Worm (Caenorhabditis elegans) whole organism, late embryonic: ENCODE measurements around the gene nhr-202.

Experiments used
- C08G9.2 ChIP-seq: sonication (generic microtip); optimal IDR thresholded peaks from 2 replicates; lab custom pipeline; 2016; ENCODE audit warnings: mild to moderate bottlenecking, missing genetic modification characterization, moderate library complexity, missing compliant biosample characterization
- C38D4.7 ChIP-seq: fragments of 200-800 bp; sonication (Bioruptor generic); optimal IDR thresholded peaks from 2 replicates; lab custom pipeline; 2018; ENCODE audit warnings: mild to moderate bottlenecking, missing genetic modification characterization, moderate library complexity, missing compliant biosample characterization
- K09A11.1 ChIP-seq: sonication (generic microtip); optimal IDR thresholded peaks from 2 replicates; lab custom pipeline; 2017; ENCODE audit warnings: antibody characterized with exemption, mild to moderate bottlenecking, missing genetic modification characterization, missing compliant biosample characterization; ENCODE audit not compliant: insufficient read depth
- T23F11.4 ChIP-seq: fragments of 200-800 bp; sonication (Bioruptor generic); optimal IDR thresholded peaks from 2 replicates; lab custom pipeline; 2018; ENCODE audit warnings: mild to moderate bottlenecking, missing genetic modification characterization, missing compliant biosample characterization
- Y22D7AL.16 ChIP-seq: sonication (generic microtip); optimal IDR thresholded peaks from 2 replicates; lab custom pipeline; 2016; ENCODE audit warnings: missing genetic modification characterization, missing compliant biosample characterization
- ahr-1 ChIP-seq: sonication (generic microtip); optimal IDR thresholded peaks from 2 replicates; lab custom pipeline; 2016; ENCODE audit warnings: missing genetic modification characterization, missing compliant biosample characterization
- ceh-2 ChIP-seq: sonication (generic microtip); optimal IDR thresholded peaks from 2 replicates; lab custom pipeline; 2016; ENCODE audit warnings: missing genotype, missing genetic modification characterization, missing compliant biosample characterization
- ceh-24 ChIP-seq: sonication (generic microtip); optimal IDR thresholded peaks from 2 replicates; lab custom pipeline; 2016; ENCODE audit warnings: mild to moderate bottlenecking, missing genetic modification characterization, missing compliant biosample characterization
- ceh-30 ChIP-seq: fragments of 150-350 bp; optimal IDR thresholded peaks from 2 replicates; lab custom pipeline; 2014; ENCODE audit warnings: missing biosample characterization, missing genetic modification characterization
- ceh-34 ChIP-seq: sonication (generic microtip); optimal IDR thresholded peaks from 2 replicates; lab custom pipeline; 2016; ENCODE audit warnings: mild to moderate bottlenecking, missing genetic modification characterization, missing compliant biosample characterization
- ceh-48 ChIP-seq: sonication (generic microtip); optimal IDR thresholded peaks from 2 replicates; lab custom pipeline; 2016; ENCODE audit warnings: missing genetic modification characterization, inconsistent platforms, missing compliant biosample characterization
- ceh-9 ChIP-seq: sonication (generic microtip); optimal IDR thresholded peaks from 2 replicates; lab custom pipeline; 2016; ENCODE audit warnings: mild to moderate bottlenecking, missing genetic modification characterization, inconsistent platforms, missing compliant biosample characterization
- che-1 ChIP-seq: sonication (generic microtip); optimal IDR thresholded peaks from 2 replicates; lab custom pipeline; 2016; ENCODE audit warnings: mild to moderate bottlenecking, missing genetic modification characterization, missing compliant biosample characterization
- dmd-4 ChIP-seq: sonication (generic microtip); optimal IDR thresholded peaks from 2 replicates; lab custom pipeline; 2016; ENCODE audit warnings: borderline replicate concordance, missing genetic modification characterization, missing compliant biosample characterization
- elt-2 ChIP-seq: sonication (generic microtip); optimal IDR thresholded peaks from 2 replicates; lab custom pipeline; 2016; ENCODE audit warnings: missing genetic modification reagents, missing genetic modification characterization, missing compliant biosample characterization
- elt-4 ChIP-seq: sonication (generic microtip); optimal IDR thresholded peaks from 2 replicates; lab custom pipeline; 2016; ENCODE audit warnings: missing genetic modification characterization, missing compliant biosample characterization
- eyg-1 ChIP-seq: sonication (generic microtip); optimal IDR thresholded peaks from 2 replicates; lab custom pipeline; 2016; ENCODE audit warnings: missing genotype, missing genetic modification characterization, missing compliant biosample characterization
- fkh-10 ChIP-seq: fragments of 150-350 bp; optimal IDR thresholded peaks from 2 replicates; lab custom pipeline; 2014; ENCODE audit warnings: missing biosample characterization, missing genetic modification reagents, missing genetic modification characterization
- hlh-15 ChIP-seq: sonication (generic microtip); optimal IDR thresholded peaks from 2 replicates; lab custom pipeline; 2016; ENCODE audit warnings: missing genetic modification characterization, missing compliant biosample characterization
- hlh-30 ChIP-seq: sonication (generic microtip); optimal IDR thresholded peaks from 2 replicates; lab custom pipeline; 2017; ENCODE audit warnings: antibody characterized with exemption, missing genetic modification characterization, missing compliant biosample characterization; ENCODE audit not compliant: insufficient read depth
- hlh-6 ChIP-seq: sonication (generic microtip); optimal IDR thresholded peaks from 2 replicates; lab custom pipeline; 2016; ENCODE audit warnings: missing genotype, missing genetic modification characterization, missing compliant biosample characterization
- lim-6 ChIP-seq: sonication (generic microtip); optimal IDR thresholded peaks from 2 replicates; lab custom pipeline; 2016; ENCODE audit warnings: missing genetic modification characterization, missing compliant biosample characterization
- lin-11 ChIP-seq: fragments of 200-800 bp; sonication (Bioruptor generic); optimal IDR thresholded peaks from 2 replicates; lab custom pipeline; 2018; ENCODE audit warnings: mild to moderate bottlenecking, missing genetic modification characterization, missing compliant biosample characterization
- mec-3 ChIP-seq: sonication (generic microtip); optimal IDR thresholded peaks from 2 replicates; lab custom pipeline; 2016; ENCODE audit warnings: borderline replicate concordance, missing genetic modification characterization, missing compliant biosample characterization
- nfya-1 ChIP-seq: sonication (generic microtip); optimal IDR thresholded peaks from 2 replicates; lab custom pipeline; 2017; ENCODE audit warnings: missing genetic modification characterization, mild to moderate bottlenecking, missing compliant biosample characterization, antibody characterized with exemption, moderate library complexity
- npax-4 ChIP-seq: sonication (generic microtip); optimal IDR thresholded peaks from 2 replicates; lab custom pipeline; 2016; ENCODE audit warnings: missing genetic modification characterization, missing compliant biosample characterization
- pag-3 ChIP-seq: sonication (generic microtip); optimal IDR thresholded peaks from 2 replicates; lab custom pipeline; 2016; ENCODE audit warnings: missing compliant biosample characterization, missing genetic modification characterization, borderline replicate concordance
- pax-1 ChIP-seq: fragments of 150-350 bp; optimal IDR thresholded peaks from 2 replicates; lab custom pipeline; 2014; ENCODE audit warnings: missing biosample characterization, missing genetic modification characterization
- pha-4 ChIP-seq: fragments of 150-350 bp; optimal IDR thresholded peaks from 2 replicates; lab custom pipeline; 2018; ENCODE audit warnings: missing biosample characterization, missing genetic modification reagents, missing genetic modification characterization
- ref-2 ChIP-seq: sonication (generic microtip); optimal IDR thresholded peaks from 2 replicates; lab custom pipeline; 2016; ENCODE audit warnings: missing genetic modification characterization, missing compliant biosample characterization
- sdc-2 ChIP-seq: sonication (generic microtip); optimal IDR thresholded peaks from 2 replicates; lab custom pipeline; 2016; ENCODE audit warnings: missing genotype, missing genetic modification characterization, missing compliant biosample characterization
- sox-2 ChIP-seq: fragments of 200-800 bp; sonication (Bioruptor generic); IDR thresholded peaks from 2 replicates; pipeline ENCODE4 v1.3.6; 2022; ENCODE audit warnings: missing genetic modification reagents, missing genetic modification characterization, missing compliant biosample characterization
- tbx-7 ChIP-seq: sonication (generic microtip); optimal IDR thresholded peaks from 2 replicates; lab custom pipeline; 2016; ENCODE audit warnings: missing genotype, missing genetic modification characterization, missing compliant biosample characterization
- ttx-3 ChIP-seq: sonication (generic microtip); optimal IDR thresholded peaks from 2 replicates; lab custom pipeline; 2016; ENCODE audit warnings: missing genetic modification reagents, missing genetic modification characterization, missing compliant biosample characterization
- unc-3 ChIP-seq, 2 experiments: fragments of 200-800 bp in 1 of 2; sonication (Bioruptor generic) in 1 of 2; sonication (generic microtip) in 1 of 2; conservative IDR thresholded peaks in 1 of 2; optimal IDR thresholded peaks in 1 of 2; 2 replicates each; pipeline versions ENCODE4 v1.3.6 to Lab custom; 2016 to 2022; ENCODE audit warnings: missing compliant biosample characterization in 2 of 2, missing genetic modification characterization in 2 of 2, missing genetic modification reagents in 1 of 2
- unc-42 ChIP-seq: sonication (generic microtip); optimal IDR thresholded peaks from 2 replicates; lab custom pipeline; 2016; ENCODE audit warnings: missing genotype, missing genetic modification characterization, missing compliant biosample characterization
- unc-86 ChIP-seq: sonication (generic microtip); optimal IDR thresholded peaks from 2 replicates; lab custom pipeline; 2016; ENCODE audit warnings: missing genetic modification characterization, missing compliant biosample characterization
- zip-5 ChIP-seq: sonication (generic microtip); optimal IDR thresholded peaks from 2 replicates; lab custom pipeline; 2016; ENCODE audit warnings: missing genetic modification characterization, missing compliant biosample characterization

nhr-202 gene

ce11 chrV:440923-441322, 21.5 kb upstream of the nhr-202 start, which contains the start of gene B0554.7:
TSS of gene B0554.7 (minus strand) at chrV:441023.
- no peak for TF ChIP-seq nfya-1 (tag; lab: Kevin White, UChicago)
- TF ChIP-seq sdc-2 (tag; lab: Kevin White, UChicago), result no peak
- no peak for TF ChIP-seq K09A11.1 (tag; lab: Kevin White, UChicago)
- TF ChIP-seq T23F11.4 (GFP tag; lab: Kevin White, UChicago), result no peak
- TF ChIP-seq elt-2 (tag; lab: Kevin White, UChicago), result no peak
- TF ChIP-seq pax-1 (tag; lab: Kevin White, UChicago), result no peak
- no peak for TF ChIP-seq eyg-1 (tag; lab: Kevin White, UChicago)
- no peak for TF ChIP-seq unc-42 (tag; lab: Kevin White, UChicago)
- TF ChIP-seq unc-86 (tag; lab: Kevin White, UChicago), result no peak
- no peak for TF ChIP-seq hlh-6 (tag; lab: Kevin White, UChicago)
- TF ChIP-seq ref-2 (tag; lab: Kevin White, UChicago), result no peak
- TF ChIP-seq sox-2 (GFP tag; lab: Robert Waterston, UW), result no peak
- no peak for TF ChIP-seq pha-4
- no peak for TF ChIP-seq ahr-1 (tag; lab: Kevin White, UChicago)
- TF ChIP-seq lin-11 (tag; lab: Kevin White, UChicago), result no peak
- TF ChIP-seq hlh-15 (tag; lab: Kevin White, UChicago), result no peak
- no peak for TF ChIP-seq ttx-3

ce11 chrV:443193-443592, 19.2 kb upstream of the nhr-202 start, which contains the start of gene srh-33:
TSS of gene srh-33 (minus strand) at chrV:443293.
- no peak for TF ChIP-seq ceh-34
- no peak for TF ChIP-seq elt-4 (tag; lab: Kevin White, UChicago)
- no peak for TF ChIP-seq lin-11 (tag; lab: Kevin White, UChicago)
- no peak for TF ChIP-seq pag-3
- no peak for TF ChIP-seq che-1 (tag; lab: Kevin White, UChicago)
- TF ChIP-seq Y22D7AL.16 (tag; lab: Kevin White, UChicago), result no peak
- TF ChIP-seq lim-6, result no peak
- no peak for TF ChIP-seq C08G9.2
- TF ChIP-seq npax-4, result no peak
- no peak for TF ChIP-seq ceh-24 (tag; lab: Kevin White, UChicago)
- TF ChIP-seq mec-3 (tag; lab: Kevin White, UChicago), result no peak
- TF ChIP-seq ref-2 (tag; lab: Kevin White, UChicago), result no peak
- no peak for TF ChIP-seq zip-5 (tag; lab: Kevin White, UChicago)
- TF ChIP-seq C38D4.7, result no peak
- TF ChIP-seq hlh-15 (tag; lab: Kevin White, UChicago), result no peak
- TF ChIP-seq tbx-7 (tag; lab: Kevin White, UChicago), result no peak
- TF ChIP-seq ceh-30 (tag; lab: Kevin White, UChicago), result no peak
- TF ChIP-seq, all 69 proteins: peak for 0

- TF ChIP-seq fkh-10 (GFP tag; lab: Kevin White, UChicago) (no peak), ceh-48 (tag; lab: Kevin White, UChicago) (no peak), hlh-30 (tag; lab: Kevin White, UChicago) (no peak)
These were observed 15.8 kb upstream of the nhr-202 start, which contains the start of gene srh-34 for ce11 chrV:446574-446973. TSS of gene srh-34 (minus strand) at chrV:446674.

- no peak for TF ChIP-seq pag-3
- no peak for TF ChIP-seq sox-2 (GFP tag; lab: Robert Waterston, UW)
- TF ChIP-seq unc-3 (GFP tag; conservative IDR thresholded peaks at IDR 0.05; lab: Robert Waterston, UW), result no peak
- TF ChIP-seq unc-3 (tag; optimal IDR thresholded peaks at IDR 0.05; lab: Kevin White, UChicago), result no peak
- TF ChIP-seq T23F11.4 (GFP tag; lab: Kevin White, UChicago), result no peak
- peak; percentile 18 for TF ChIP-seq hlh-6 (tag; lab: Kevin White, UChicago)
- no peak for TF ChIP-seq lim-6
- TF ChIP-seq che-1 (tag; lab: Kevin White, UChicago), result no peak
- no peak for TF ChIP-seq ref-2 (tag; lab: Kevin White, UChicago)
- no peak for TF ChIP-seq fkh-10 (GFP tag; lab: Kevin White, UChicago)
- TF ChIP-seq sdc-2 (tag; lab: Kevin White, UChicago), result peak; percentile 20
- TF ChIP-seq ceh-2, result no peak
- peak; percentile 6 for TF ChIP-seq dmd-4 (tag; lab: Kevin White, UChicago)
- no peak for TF ChIP-seq ceh-9 (tag; lab: Kevin White, UChicago)
- TF ChIP-seq, all 69 proteins: peak for 3
These were observed 15.4 kb upstream of the nhr-202 start for ce11 chrV:446988-447387.
